Fruit fly (Drosophila melanogaster): ENCODE data around the gene CG7384.
A peak's percentile ranks its signal among the peaks of the same experiment; 100 is the strongest.

Gene CG7384

dm6 chr2L:10516470-10517048 is 6.3 kb upstream of the CG7384 start (continued):
- TF ChIP-seq BtbVII (GFP tag; optimal IDR thresholded peaks at IDR 0.05) (no peak), CG10565 (GFP tag; optimal IDR thresholded peaks at IDR 0.05) (no peak), CG17568 (GFP tag; optimal IDR thresholded peaks at IDR 0.05) (peak; percentile 23), CG3847 (GFP tag; IDR thresholded peaks at IDR 0.05) (no peak), Trl (optimal IDR thresholded peaks at IDR 0.05) (no peak), Trl (GFP tag; optimal IDR thresholded peaks at IDR 0.05) (peak; percentile 20), fd96Cb (tag; optimal IDR thresholded peaks at IDR 0.05) (no peak), CG18619 (GFP tag; optimal IDR thresholded peaks at IDR 0.05) (peak; percentile 17), Hr39 (optimal IDR thresholded peaks at IDR 0.05) (no peak), tgo (GFP tag; IDR thresholded peaks at IDR 0.05) (peak; percentile 23; the same call in 1 of the 3 replicates), Dip2 (GFP tag; IDR thresholded peaks at IDR 0.05) (0 out of 2 replicates have a peak, but pooled peaks have one; percentile 5), mirr (GFP tag; optimal IDR thresholded peaks at IDR 0.05) (peak; percentile 47), slou (GFP tag; optimal IDR thresholded peaks at IDR 0.05) (no peak), NFAT (GFP tag; IDR thresholded peaks at IDR 0.05) (0 out of 2 replicates have a peak, but pooled peaks have one; percentile 20), HLHmδ (GFP tag; optimal IDR thresholded peaks at IDR 0.05) (no peak), sima (GFP tag; optimal IDR thresholded peaks at IDR 0.05) (no peak), CG15601 (tag; optimal IDR thresholded peaks at IDR 0.05) (no peak), tna (GFP tag; IDR thresholded peaks at IDR 0.05; ENCODE audit: partially characterized antibody) (peak; percentile 42; the same call in 1 of the 2 replicates), Eip74EF (GFP tag; optimal IDR thresholded peaks at IDR 0.05) (peak in 1 of 2 experiments; percentile 14), CG10543 (GFP tag; optimal IDR thresholded peaks at IDR 0.05) (peak; percentile 74), CG42726 (GFP tag; IDR thresholded peaks at IDR 0.05; ENCODE audit: partially characterized antibody) (no peak), Atf3 (GFP tag; optimal IDR thresholded peaks at IDR 0.05) (peak; percentile 35), CG2712 (tag; optimal IDR thresholded peaks at IDR 0.05) (no peak), gsb (GFP tag; IDR thresholded peaks at IDR 0.05) (no peak), Bteb2 (GFP tag; optimal IDR thresholded peaks at IDR 0.05) (peak; percentile 14), HmgZ (tag; optimal IDR thresholded peaks at IDR 0.05) (peak; percentile 49), jumu (GFP tag; optimal IDR thresholded peaks at IDR 0.05) (no peak), CG1602 (GFP tag; optimal IDR thresholded peaks at IDR 0.05) (no peak), Max (GFP tag; optimal IDR thresholded peaks at IDR 0.05) (peak; percentile 6), Rfx (GFP tag; IDR thresholded peaks at IDR 0.05) (no peak; the same call in 1 of the 2 replicates), Meics (GFP tag; optimal IDR thresholded peaks at IDR 0.05) (peak; percentile 38), sim (GFP tag; IDR thresholded peaks at IDR 0.05) (no peak), oc (tag; optimal IDR thresholded peaks at IDR 0.05) (no peak), TFAM (GFP tag; optimal IDR thresholded peaks at IDR 0.05) (no peak), CG4328 (GFP tag; optimal IDR thresholded peaks at IDR 0.05) (no peak), slp2 (GFP tag; optimal IDR thresholded peaks at IDR 0.05) (peak; percentile 7), CG6683 (GFP tag; optimal IDR thresholded peaks at IDR 0.05) (no peak), CG18599 (GFP tag; optimal IDR thresholded peaks at IDR 0.05) (peak; percentile 44), gfzf (GFP tag; optimal IDR thresholded peaks at IDR 0.05) (peak; percentile 27), CG5180 (GFP tag; optimal IDR thresholded peaks at IDR 0.05) (peak; percentile 17), CG8388 (GFP tag; optimal IDR thresholded peaks at IDR 0.05) (no peak), MBD-R2 (GFP tag; IDR thresholded peaks at IDR 0.05) (peak; percentile 42), wor (GFP tag; IDR thresholded peaks at IDR 0.05) (peak; percentile 33; the same call in 1 of the 2 replicates), gem (tag; optimal IDR thresholded peaks at IDR 0.05) (peak; percentile 53), Hr51 (GFP tag; optimal IDR thresholded peaks at IDR 0.05) (peak in 1 of 2 experiments; percentile 40), p53 (GFP tag; optimal IDR thresholded peaks at IDR 0.05) (no peak), Taf1 (GFP tag; IDR thresholded peaks at IDR 0.05) (no peak; the same call in 1 of the 2 replicates), sna (GFP tag; IDR thresholded peaks at IDR 0.05; ENCODE audit: partially characterized antibody) (no peak), tio (GFP tag; optimal IDR thresholded peaks at IDR 0.05) (no peak), abd-A (tag; optimal IDR thresholded peaks at IDR 0.05) (no peak)
